Worm (Caenorhabditis elegans) whole organism, mixed stage, embryonic: ENCODE data around the gene K12H6.2.
A peak's percentile ranks its signal among the peaks of the same experiment; 100 is the strongest.

Source experiments
- M03D4.4 ChIP-seq: sonication (generic microtip); optimal IDR thresholded peaks from 2 replicates; lab custom pipeline; 2017; ENCODE audit warnings: mild to moderate bottlenecking, missing genetic modification characterization, missing compliant biosample characterization
- bed-3 ChIP-seq: fragments of 200-800 bp; sonication (Bioruptor generic); optimal IDR thresholded peaks from 3 replicates; lab custom pipeline; 2018; ENCODE audit warnings: mild to moderate bottlenecking, missing genetic modification characterization, moderate library complexity, missing compliant biosample characterization
- blmp-1 ChIP-seq: fragments of 150-350 bp; optimal IDR thresholded peaks from 2 replicates; lab custom pipeline; 2014; ENCODE audit warnings: missing biosample characterization, missing genetic modification characterization
- ceh-39 ChIP-seq: fragments of 150-350 bp; optimal IDR thresholded peaks from 2 replicates; lab custom pipeline; 2014; ENCODE audit warnings: missing biosample characterization, missing genetic modification characterization
- ceh-43 ChIP-seq: fragments of 200-800 bp; sonication (Bioruptor generic); optimal IDR thresholded peaks from 2 replicates; lab custom pipeline; 2018; ENCODE audit warnings: mild to moderate bottlenecking, missing genetic modification characterization, moderate library complexity, missing compliant biosample characterization
- ceh-83 ChIP-seq: fragments of 200-800 bp; sonication (Bioruptor generic); optimal IDR thresholded peaks from 2 replicates; lab custom pipeline; 2018; ENCODE audit warnings: mild to moderate bottlenecking, missing genetic modification characterization, missing compliant biosample characterization
- cnd-1 ChIP-seq: fragments of 200-800 bp; sonication (Bioruptor generic); optimal IDR thresholded peaks from 2 replicates; lab custom pipeline; 2018; ENCODE audit warnings: mild to moderate bottlenecking, missing genetic modification characterization, missing compliant biosample characterization
- drap-1 ChIP-seq: fragments of 200-800 bp; sonication (Bioruptor generic); optimal IDR thresholded peaks from 3 replicates; lab custom pipeline; 2018; ENCODE audit warnings: mild to moderate bottlenecking, missing genetic modification characterization, missing compliant biosample characterization
- elt-1 ChIP-seq: sonication (generic microtip); optimal IDR thresholded peaks from 2 replicates; lab custom pipeline; 2017; ENCODE audit warnings: missing genetic modification characterization, mild to moderate bottlenecking, missing compliant biosample characterization, antibody characterized with exemption, moderate library complexity, borderline replicate concordance; ENCODE audit not compliant: insufficient read depth
- elt-3 ChIP-seq: fragments of 150-350 bp; optimal IDR thresholded peaks from 2 replicates; lab custom pipeline; 2014; ENCODE audit warnings: missing biosample characterization, missing genetic modification characterization
- flh-1 ChIP-seq: fragments of 200-800 bp; sonication (Bioruptor generic); optimal IDR thresholded peaks from 2 replicates; lab custom pipeline; 2018; ENCODE audit warnings: mild to moderate bottlenecking, missing genetic modification characterization, moderate library complexity, missing compliant biosample characterization
- ham-2 ChIP-seq: fragments of 200-800 bp; sonication (Bioruptor generic); optimal IDR thresholded peaks from 2 replicates; lab custom pipeline; 2018; ENCODE audit warnings: mild to moderate bottlenecking, missing genetic modification characterization, missing compliant biosample characterization
- hlh-1 ChIP-seq: fragments of 150-350 bp; optimal IDR thresholded peaks from 2 replicates; lab custom pipeline; 2014; ENCODE audit warnings: missing biosample characterization, missing genetic modification reagents, missing genetic modification characterization
- lin-13 ChIP-seq: fragments of 150-350 bp; optimal IDR thresholded peaks from 2 replicates; lab custom pipeline; 2014; ENCODE audit warnings: missing biosample characterization, missing genetic modification characterization
- lin-32 ChIP-seq: fragments of 200-800 bp; sonication (Bioruptor generic); optimal IDR thresholded peaks from 2 replicates; lab custom pipeline; 2018; ENCODE audit warnings: mild to moderate bottlenecking, missing genetic modification characterization, missing compliant biosample characterization
- mab-5 ChIP-seq: fragments of 150-350 bp; optimal IDR thresholded peaks from 2 replicates; lab custom pipeline; 2014; ENCODE audit warnings: missing biosample characterization, missing genetic modification characterization
- mep-1 ChIP-seq: fragments of 150-350 bp; optimal IDR thresholded peaks from 2 replicates; lab custom pipeline; 2017; ENCODE audit warnings: missing biosample characterization, missing genetic modification reagents, missing genetic modification characterization, inconsistent platforms
- mls-2 ChIP-seq: sonication (generic microtip); optimal IDR thresholded peaks from 2 replicates; lab custom pipeline; 2016; ENCODE audit warnings: mild to moderate bottlenecking, missing genetic modification characterization, moderate library complexity, missing compliant biosample characterization
- nhr-12 ChIP-seq: fragments of 150-350 bp; optimal IDR thresholded peaks from 2 replicates; lab custom pipeline; 2014; ENCODE audit warnings: missing biosample characterization, missing genetic modification characterization
- nhr-2 ChIP-seq: fragments of 150-350 bp; optimal IDR thresholded peaks from 2 replicates; lab custom pipeline; 2014; ENCODE audit warnings: missing biosample characterization, missing genetic modification characterization
- nhr-237 ChIP-seq: fragments of 150-350 bp; optimal IDR thresholded peaks from 2 replicates; lab custom pipeline; 2014; ENCODE audit warnings: missing biosample characterization, missing genetic modification characterization
- nhr-28 ChIP-seq: fragments of 150-350 bp; optimal IDR thresholded peaks from 2 replicates; lab custom pipeline; 2014; ENCODE audit warnings: missing biosample characterization, missing genetic modification characterization
- nhr-76 ChIP-seq: sonication (generic microtip); optimal IDR thresholded peaks from 2 replicates; lab custom pipeline; 2017; ENCODE audit warnings: missing biosample characterization, missing genetic modification characterization
- pha-4 ChIP-seq: fragments of 150-350 bp; optimal IDR thresholded peaks from 2 replicates; lab custom pipeline; 2018; ENCODE audit warnings: missing biosample characterization, missing genetic modification reagents, missing genetic modification characterization
- snpc-4 ChIP-seq: fragments of 150-350 bp; optimal IDR thresholded peaks from 2 replicates; lab custom pipeline; 2014; ENCODE audit warnings: missing biosample characterization, missing genetic modification characterization
- sptf-1 ChIP-seq: sonication (generic microtip); optimal IDR thresholded peaks from 2 replicates; lab custom pipeline; 2017; ENCODE audit warnings: mild to moderate bottlenecking, missing genetic modification characterization, moderate library complexity, missing compliant biosample characterization
- tbx-8 ChIP-seq: fragments of 200-800 bp; sonication (Bioruptor generic); optimal IDR thresholded peaks from 2 replicates; lab custom pipeline; 2018; ENCODE audit warnings: mild to moderate bottlenecking, missing genetic modification characterization, moderate library complexity, missing compliant biosample characterization
- unc-39 ChIP-seq: fragments of 150-350 bp; optimal IDR thresholded peaks from 2 replicates; lab custom pipeline; 2014; ENCODE audit warnings: missing biosample characterization, missing genetic modification characterization
- unc-62 ChIP-seq: fragments of 150-350 bp; optimal IDR thresholded peaks from 2 replicates; lab custom pipeline; 2014; ENCODE audit warnings: missing biosample characterization, missing genetic modification reagents, missing genetic modification characterization
- zip-8 ChIP-seq: fragments of 150-350 bp; optimal IDR thresholded peaks from 2 replicates; lab custom pipeline; 2014; ENCODE audit warnings: missing biosample characterization, missing genetic modification characterization

K12H6.2 gene

ce11 chrII:2859873-2860821 is 44.8 kb upstream of the K12H6.2 start:
- TF ChIP-seq mls-2 (tag; lab: Kevin White, UChicago) (peak; percentile 51), cnd-1 (tag; lab: Kevin White, UChicago) (peak; percentile 31), ceh-83 (peak; percentile 48), lin-13 (tag; lab: Kevin White, UChicago) (no peak)

ce11 chrII:2859315-2859714 is 44.0 kb upstream of the K12H6.2 start:
- TF ChIP-seq ham-2, result peak; percentile 32
- TF ChIP-seq unc-62, result no peak

ce11 chrII:2858851-2859250 is 43.5 kb upstream of the K12H6.2 start:
- TF ChIP-seq ceh-43 (GFP tag; lab: Kevin White, UChicago) (no peak), elt-3 (tag; lab: Kevin White, UChicago) (no peak), unc-62 (no peak), sptf-1 (no peak), nhr-2 (tag; lab: Kevin White, UChicago) (no peak), zip-8 (tag; lab: Kevin White, UChicago) (no peak), ceh-83 (no peak), tbx-8 (GFP tag; lab: Kevin White, UChicago) (no peak), bed-3 (GFP tag; lab: Kevin White, UChicago) (no peak), blmp-1 (no peak), ceh-39 (no peak), nhr-28 (tag; lab: Kevin White, UChicago) (no peak), mep-1 (tag; lab: Kevin White, UChicago) (no peak), M03D4.4 (tag; lab: Kevin White, UChicago) (no peak), flh-1 (GFP tag; lab: Kevin White, UChicago) (no peak), drap-1 (GFP tag; lab: Kevin White, UChicago) (no peak), unc-39 (tag; lab: Kevin White, UChicago) (no peak), hlh-1 (no peak), ham-2 (no peak), nhr-76 (tag; lab: Kevin White, UChicago) (no peak)

ce11 chrII:2857559-2857958 is 42.2 kb upstream of the K12H6.2 start:
- TF ChIP-seq flh-1 (GFP tag; lab: Kevin White, UChicago), result no peak
- peak; percentile 49 for TF ChIP-seq elt-1

ce11 chrII:2856114-2856513 is 40.8 kb upstream of the K12H6.2 start:
- no peak for TF ChIP-seq nhr-237 (tag; lab: Kevin White, UChicago)
- TF ChIP-seq ceh-43 (GFP tag; lab: Kevin White, UChicago), result no peak
- TF ChIP-seq nhr-76 (tag; lab: Kevin White, UChicago), result no peak
- TF ChIP-seq unc-62, result no peak
- TF ChIP-seq lin-32 (GFP tag; lab: Kevin White, UChicago), result no peak
- TF ChIP-seq snpc-4 (tag; lab: Kevin White, UChicago), result no peak
- TF ChIP-seq mab-5 (tag; lab: Kevin White, UChicago), result no peak
- TF ChIP-seq elt-1, result no peak
- TF ChIP-seq cnd-1 (tag; lab: Kevin White, UChicago), result no peak
- no peak for TF ChIP-seq blmp-1
- TF ChIP-seq bed-3 (GFP tag; lab: Kevin White, UChicago), result no peak
- no peak for TF ChIP-seq pha-4 (tag; lab: Kevin White, UChicago)
- TF ChIP-seq nhr-12 (tag; lab: Kevin White, UChicago), result no peak

ce11 chrII:2854794-2855193 is 39.5 kb upstream of the K12H6.2 start:
- TF ChIP-seq hlh-1 (no peak), sptf-1 (no peak), blmp-1 (peak; percentile 24), M03D4.4 (tag; lab: Kevin White, UChicago) (no peak)
